Fruit fly (Drosophila melanogaster): ENCODE results near the gene Dbct.

Dbct gene

dm6 chrX:15043700-15044225, 42.2 kb upstream of the Dbct start, which contains the start of gene CG5541 (continued):
- TF ChIP-seq CG1832 (GFP tag; optimal IDR thresholded peaks at IDR 0.05) (no peak), CG11695 (GFP tag; IDR thresholded peaks at IDR 0.05) (0 out of 3 replicates have a peak, but pooled peaks have one; percentile 12), slp2 (GFP tag; optimal IDR thresholded peaks at IDR 0.05) (no peak), CG10462 (GFP tag; optimal IDR thresholded peaks at IDR 0.05) (no peak), Hr39 (optimal IDR thresholded peaks at IDR 0.05) (no peak), CG6272 (GFP tag; IDR thresholded peaks at IDR 0.05) (no peak), CG2712 (tag; optimal IDR thresholded peaks at IDR 0.05) (no peak), Dll (GFP tag; IDR thresholded peaks at IDR 0.05; ENCODE audit: partially characterized antibody) (no peak), chm (GFP tag; IDR thresholded peaks at IDR 0.05) (0 out of 2 replicates have a peak, but pooled peaks have one; percentile 10), Dek (tag; optimal IDR thresholded peaks at IDR 0.05) (no peak), CG7745 (tag; optimal IDR thresholded peaks at IDR 0.05) (no peak), CG6654 (GFP tag; optimal IDR thresholded peaks at IDR 0.05) (no peak), seq (GFP tag; IDR thresholded peaks at IDR 0.05) (no peak), CG1529 (GFP tag; optimal IDR thresholded peaks at IDR 0.05) (no peak), caup (GFP tag; optimal IDR thresholded peaks at IDR 0.05; ENCODE audit: severe bottlenecking) (no peak), gem (tag; optimal IDR thresholded peaks at IDR 0.05) (peak; percentile 17), fd64A (GFP tag; optimal IDR thresholded peaks at IDR 0.05) (no peak), lab (GFP tag; optimal IDR thresholded peaks at IDR 0.05) (peak; percentile 14), CG5953 (GFP tag; IDR thresholded peaks at IDR 0.05) (no peak), GATAe (GFP tag; conservative IDR thresholded peaks at IDR 0.05) (no peak), MTF-1 (GFP tag; optimal IDR thresholded peaks at IDR 0.05; ENCODE audit: borderline replicate concordance) (no peak), Camta (GFP tag; optimal IDR thresholded peaks at IDR 0.05) (no peak), ATbp (GFP tag; optimal IDR thresholded peaks at IDR 0.05) (no peak), CG3065 (GFP tag; optimal IDR thresholded peaks at IDR 0.05) (no peak), CG4854 (GFP tag; optimal IDR thresholded peaks at IDR 0.05) (no peak), Meics (GFP tag; optimal IDR thresholded peaks at IDR 0.05) (peak; percentile 47), CG12659 (GFP tag; optimal IDR thresholded peaks at IDR 0.05) (peak; percentile 32), CG4820 (GFP tag; optimal IDR thresholded peaks at IDR 0.05) (no peak), ara (GFP tag; IDR thresholded peaks at IDR 0.05) (no peak), CG2889 (GFP tag; IDR thresholded peaks at IDR 0.05) (no peak), cwo (GFP tag; optimal IDR thresholded peaks at IDR 0.05) (no peak), CG7556 (GFP tag; optimal IDR thresholded peaks at IDR 0.05) (no peak), CG6254 (GFP tag; optimal IDR thresholded peaks at IDR 0.05) (no peak), Sox100B (GFP tag; optimal IDR thresholded peaks at IDR 0.05) (peak; percentile 17), CG5180 (GFP tag; optimal IDR thresholded peaks at IDR 0.05) (no peak), bigmax (GFP tag; optimal IDR thresholded peaks at IDR 0.05) (no peak), NFAT (GFP tag; IDR thresholded peaks at IDR 0.05) (no peak), Aef1 (GFP tag; IDR thresholded peaks at IDR 0.05) (no peak), D19A (tag; optimal IDR thresholded peaks at IDR 0.05) (no peak), CG3995 (GFP tag; optimal IDR thresholded peaks at IDR 0.05) (peak; percentile 85), tna (GFP tag; IDR thresholded peaks at IDR 0.05; ENCODE audit: partially characterized antibody) (no peak), Nf-YB (GFP tag; optimal IDR thresholded peaks at IDR 0.05) (no peak), Mrtf (GFP tag; IDR thresholded peaks at IDR 0.05) (no peak), Atf-2 (GFP tag; optimal IDR thresholded peaks at IDR 0.05) (no peak), NfI (GFP tag; optimal IDR thresholded peaks at IDR 0.05) (peak; percentile 17), grau (tag; optimal IDR thresholded peaks at IDR 0.05) (peak; percentile 39), CG18599 (GFP tag; optimal IDR thresholded peaks at IDR 0.05) (peak; percentile 40), CG13287 (GFP tag; IDR thresholded peaks at IDR 0.05; ENCODE audit: partially characterized antibody) (no peak), CG4360 (GFP tag; IDR thresholded peaks at IDR 0.05) (no peak), phol (tag; optimal IDR thresholded peaks at IDR 0.05) (peak; percentile 6)

Data from whole organism, embryonic.